Fruit fly (Drosophila melanogaster): ENCODE data around the gene CG13311.

dm6 chr3L:8772998-8773684, 28.8 kb downstream of the CG13311 start:
- TF ChIP-seq Crg-1 (GFP tag; optimal IDR thresholded peaks at IDR 0.05) (no peak), CG11617 (GFP tag; optimal IDR thresholded peaks at IDR 0.05) (no peak), Clk (GFP tag; optimal IDR thresholded peaks at IDR 0.05) (no peak), bab1 (GFP tag; optimal IDR thresholded peaks at IDR 0.05) (peak; percentile 89), toe (GFP tag; optimal IDR thresholded peaks at IDR 0.05) (no peak), CG33017 (tag; optimal IDR thresholded peaks at IDR 0.05) (no peak), Hr96 (GFP tag; optimal IDR thresholded peaks at IDR 0.05) (no peak), kay (GFP tag; ENCODE audit: borderline replicate concordance) (no peak), cic (GFP tag; optimal IDR thresholded peaks at IDR 0.05) (no peak), CG7045 (GFP tag; optimal IDR thresholded peaks at IDR 0.05) (no peak), tj (GFP tag; optimal IDR thresholded peaks at IDR 0.05) (no peak)
